Worm (Caenorhabditis elegans) whole organism, young adult: ENCODE data around the gene Y46G5A.38.

Source experiments
- B0019.2 ChIP-seq: fragments of 200-800 bp; sonication (Bioruptor generic); conservative IDR thresholded peaks from 2 replicates; pipeline ENCODE4 v1.3.6; 2022; ENCODE audit warnings: missing genetic modification reagents, missing genetic modification characterization, missing compliant biosample characterization
- B0336.3 ChIP-seq: fragments of 200-800 bp; sonication (Bioruptor generic); IDR thresholded peaks from 2 replicates; pipeline ENCODE4 v1.3.6; 2022; ENCODE audit warnings: missing genetic modification characterization, missing compliant biosample characterization
- C17E4.6 ChIP-seq: fragments of 200-800 bp; sonication (Bioruptor generic); IDR thresholded peaks from 2 replicates; pipeline ENCODE4 v1.3.6; 2022; ENCODE audit warnings: missing genetic modification reagents, missing genetic modification characterization, missing compliant biosample characterization
- F33H1.4 ChIP-seq: fragments of 200-800 bp; sonication (Bioruptor generic); IDR thresholded peaks from 2 replicates; pipeline ENCODE4 v1.3.6; 2022; ENCODE audit warnings: missing genetic modification reagents, missing genetic modification characterization, missing compliant biosample characterization
- F37B4.10 ChIP-seq: fragments of 200-800 bp; sonication (Bioruptor generic); IDR thresholded peaks from 2 replicates; pipeline ENCODE4 v1.3.6; 2022; ENCODE audit warnings: missing genetic modification characterization, missing compliant biosample characterization
- F39B2.1 ChIP-seq: fragments of 200-800 bp; sonication (Bioruptor generic); IDR thresholded peaks from 2 replicates; pipeline ENCODE4 v1.3.6; 2022; ENCODE audit warnings: missing genetic modification reagents, missing genetic modification characterization, missing compliant biosample characterization
- F49E8.2 ChIP-seq: sonication (generic microtip); optimal IDR thresholded peaks from 3 replicates; lab custom pipeline; 2017; ENCODE audit warnings: missing genetic modification characterization, mild to moderate bottlenecking, missing compliant biosample characterization, antibody characterized with exemption, moderate library complexity; ENCODE audit not compliant: insufficient read depth
- Y53F4B.3 ChIP-seq: fragments of 200-800 bp; sonication (Bioruptor generic); IDR thresholded peaks from 2 replicates; pipeline ENCODE4 v1.3.6; 2022; ENCODE audit warnings: missing genetic modification reagents, missing genetic modification characterization, missing compliant biosample characterization
- Y53G8AR.9 ChIP-seq: fragments of 200-800 bp; sonication (Bioruptor generic); conservative IDR thresholded peaks from 2 replicates; pipeline ENCODE4 v1.3.6; 2022; ENCODE audit warnings: missing genetic modification reagents, missing genetic modification characterization, missing compliant biosample characterization
- Y95B8A.8 ChIP-seq: fragments of 200-800 bp; sonication (Bioruptor generic); IDR thresholded peaks from 2 replicates; pipeline ENCODE4 v1.3.6; 2022; ENCODE audit warnings: missing genetic modification reagents, missing genetic modification characterization, missing compliant biosample characterization
- attf-6 ChIP-seq: fragments of 200-800 bp; sonication (Bioruptor generic); IDR thresholded peaks from 2 replicates; pipeline ENCODE4 v1.3.6; 2022; ENCODE audit warnings: missing genetic modification reagents, missing genetic modification characterization, missing compliant biosample characterization
- bed-2 ChIP-seq: fragments of 200-800 bp; sonication (Bioruptor generic); IDR thresholded peaks from 2 replicates; pipeline ENCODE4 v1.3.6; 2022; ENCODE audit warnings: missing genetic modification reagents, missing genetic modification characterization, missing compliant biosample characterization
- ceh-100 ChIP-seq: fragments of 200-800 bp; sonication (Bioruptor generic); IDR thresholded peaks from 2 replicates; pipeline ENCODE4 v1.3.6; 2022; ENCODE audit warnings: missing genetic modification reagents, missing genetic modification characterization, missing compliant biosample characterization
- ceh-40 ChIP-seq: fragments of 200-800 bp; sonication (Bioruptor generic); IDR thresholded peaks from 2 replicates; pipeline ENCODE4 v1.3.6; 2022; ENCODE audit warnings: missing genetic modification characterization, missing compliant biosample characterization
- chd-7 ChIP-seq: sonication (generic microtip); optimal IDR thresholded peaks from 2 replicates; lab custom pipeline; 2016; ENCODE audit warnings: mild to moderate bottlenecking, missing genetic modification characterization, moderate library complexity, missing compliant biosample characterization
- die-1 ChIP-seq: sonication (generic microtip); optimal IDR thresholded peaks from 2 replicates; lab custom pipeline; 2016; ENCODE audit warnings: missing genotype, mild to moderate bottlenecking, missing genetic modification characterization, missing compliant biosample characterization
- dox-1 ChIP-seq: fragments of 200-800 bp; sonication (Bioruptor generic); IDR thresholded peaks from 2 replicates; pipeline ENCODE4 v1.3.6; 2022; ENCODE audit warnings: missing genetic modification reagents, missing genetic modification characterization, missing compliant biosample characterization
- egrh-3 ChIP-seq: fragments of 200-800 bp; sonication (Bioruptor generic); IDR thresholded peaks from 2 replicates; pipeline ENCODE4 v1.3.6; 2022; ENCODE audit warnings: missing genetic modification reagents, missing genetic modification characterization, missing compliant biosample characterization
- ets-4 ChIP-seq: fragments of 200-800 bp; sonication (Bioruptor generic); optimal IDR thresholded peaks from 2 replicates; lab custom pipeline; 2018; ENCODE audit warnings: mild to moderate bottlenecking, missing genetic modification characterization, missing compliant biosample characterization
- him-1 ChIP-seq: sonication (generic microtip); optimal IDR thresholded peaks from 2 replicates; lab custom pipeline; 2016; ENCODE audit warnings: missing genotype, missing genetic modification reagents, missing genetic modification characterization, missing compliant biosample characterization
- hlh-12 ChIP-seq: sonication (generic microtip); optimal IDR thresholded peaks from 2 replicates; lab custom pipeline; 2016; ENCODE audit warnings: missing genetic modification characterization, missing compliant biosample characterization
- hmg-1.2 ChIP-seq: fragments of 200-800 bp; sonication (Bioruptor generic); IDR thresholded peaks from 2 replicates; pipeline ENCODE4 v1.3.6; 2022; ENCODE audit warnings: missing genetic modification reagents, missing genetic modification characterization, missing compliant biosample characterization
- hmg-20 ChIP-seq: fragments of 200-800 bp; sonication (Bioruptor generic); IDR thresholded peaks from 2 replicates; pipeline ENCODE4 v1.3.6; 2022; ENCODE audit warnings: missing genetic modification reagents, missing genetic modification characterization, missing compliant biosample characterization
- hsf-1 ChIP-seq: fragments of 200-800 bp; sonication (Bioruptor generic); IDR thresholded peaks from 2 replicates; pipeline ENCODE4 v1.3.6; 2022; ENCODE audit warnings: missing genetic modification reagents, missing genetic modification characterization, missing compliant biosample characterization
- lag-1 ChIP-seq: fragments of 200-800 bp; sonication (Bioruptor generic); IDR thresholded peaks from 2 replicates; pipeline ENCODE4 v1.3.6; 2022; ENCODE audit warnings: missing genetic modification reagents, missing genetic modification characterization, missing compliant biosample characterization
- lin-26 ChIP-seq: fragments of 200-800 bp; sonication (Bioruptor generic); IDR thresholded peaks from 2 replicates; pipeline ENCODE4 v1.3.6; 2022; ENCODE audit warnings: missing genetic modification reagents, missing genetic modification characterization, missing compliant biosample characterization
- lin-40 ChIP-seq: sonication (generic microtip); optimal IDR thresholded peaks from 2 replicates; lab custom pipeline; 2016; ENCODE audit warnings: missing genetic modification characterization, mild to moderate bottlenecking, missing compliant biosample characterization, missing genotype, missing genetic modification reagents
- lin-54 ChIP-seq: fragments of 200-800 bp; sonication (Bioruptor generic); optimal IDR thresholded peaks from 2 replicates; lab custom pipeline; 2018; ENCODE audit warnings: mild to moderate bottlenecking, missing genetic modification characterization, missing compliant biosample characterization
- lir-1 ChIP-seq: fragments of 200-800 bp; sonication (Bioruptor generic); conservative IDR thresholded peaks from 2 replicates; pipeline ENCODE4 v1.3.6; 2022; ENCODE audit warnings: missing genetic modification reagents, missing genetic modification characterization, missing compliant biosample characterization
- lsy-27 ChIP-seq: sonication (generic microtip); optimal IDR thresholded peaks from 2 replicates; lab custom pipeline; 2017; ENCODE audit warnings: missing genetic modification characterization, mild to moderate bottlenecking, missing compliant biosample characterization, antibody characterized with exemption, missing genotype, borderline replicate concordance; ENCODE audit not compliant: insufficient read depth
- madf-3 ChIP-seq: fragments of 200-800 bp; sonication (Bioruptor generic); IDR thresholded peaks from 2 replicates; pipeline ENCODE4 v1.3.6; 2022; ENCODE audit warnings: missing genetic modification reagents, missing genetic modification characterization, missing compliant biosample characterization
- madf-6 ChIP-seq: fragments of 200-800 bp; sonication (Bioruptor generic); IDR thresholded peaks from 2 replicates; pipeline ENCODE4 v1.3.6; 2022; ENCODE audit warnings: missing genetic modification reagents, missing genetic modification characterization, missing compliant biosample characterization
- madf-8 ChIP-seq: fragments of 200-800 bp; sonication (Bioruptor generic); conservative IDR thresholded peaks from 2 replicates; pipeline ENCODE4 v1.3.6; 2022; ENCODE audit warnings: missing genetic modification reagents, missing genetic modification characterization, missing compliant biosample characterization
- mxl-1 ChIP-seq: sonication (generic microtip); optimal IDR thresholded peaks from 2 replicates; lab custom pipeline; 2016; ENCODE audit warnings: missing genetic modification characterization, missing compliant biosample characterization
- nfya-2 ChIP-seq: fragments of 200-800 bp; sonication (Bioruptor generic); IDR thresholded peaks from 2 replicates; pipeline ENCODE4 v1.3.6; 2022; ENCODE audit warnings: missing genetic modification reagents, missing genetic modification characterization, missing compliant biosample characterization
- nhr-120 ChIP-seq: fragments of 200-800 bp; sonication (Bioruptor generic); IDR thresholded peaks from 2 replicates; pipeline ENCODE4 v1.3.6; 2022; ENCODE audit warnings: missing genetic modification characterization, missing compliant biosample characterization
- pbrm-1 ChIP-seq: fragments of 200-800 bp; sonication (Bioruptor generic); IDR thresholded peaks from 2 replicates; pipeline ENCODE4 v1.3.6; 2022; ENCODE audit warnings: missing genetic modification reagents, missing genetic modification characterization, missing compliant biosample characterization
- rcor-1 ChIP-seq: fragments of 200-800 bp; sonication (Bioruptor generic); IDR thresholded peaks from 2 replicates; pipeline ENCODE4 v1.3.6; 2022; ENCODE audit warnings: missing genetic modification reagents, missing genetic modification characterization, missing compliant biosample characterization
- snpc-1.1 ChIP-seq: sonication (generic microtip); optimal IDR thresholded peaks from 2 replicates; lab custom pipeline; 2017; ENCODE audit warnings: missing genetic modification characterization, mild to moderate bottlenecking, missing compliant biosample characterization, antibody characterized with exemption, moderate library complexity, missing genotype, missing genetic modification reagents; ENCODE audit not compliant: insufficient read depth
- somi-1 ChIP-seq: fragments of 200-800 bp; sonication (Bioruptor generic); optimal IDR thresholded peaks from 2 replicates; lab custom pipeline; 2018; ENCODE audit warnings: mild to moderate bottlenecking, missing genetic modification characterization, missing compliant biosample characterization
- tbp1 ChIP-seq: fragments of 200-800 bp; sonication (Bioruptor generic); optimal IDR thresholded peaks from 2 replicates; lab custom pipeline; 2018; ENCODE audit warnings: mild to moderate bottlenecking, missing genetic modification characterization, missing compliant biosample characterization
- xnd-1 ChIP-seq: sonication (generic microtip); optimal IDR thresholded peaks from 2 replicates; lab custom pipeline; 2016; ENCODE audit warnings: missing genotype, missing genetic modification reagents, missing genetic modification characterization, missing compliant biosample characterization
- zfh-2 ChIP-seq: fragments of 200-800 bp; sonication (Bioruptor generic); conservative IDR thresholded peaks from 2 replicates; pipeline ENCODE4 v1.3.6; 2022; ENCODE audit warnings: missing genetic modification reagents, missing genetic modification characterization, missing compliant biosample characterization
- ztf-25 ChIP-seq: fragments of 200-800 bp; sonication (Bioruptor generic); IDR thresholded peaks from 2 replicates; pipeline ENCODE4 v1.3.6; 2022; ENCODE audit warnings: missing genetic modification reagents, missing genetic modification characterization, missing compliant biosample characterization
- ztf-28 ChIP-seq: fragments of 200-800 bp; sonication (Bioruptor generic); IDR thresholded peaks from 2 replicates; pipeline ENCODE4 v1.3.6; 2022; ENCODE audit warnings: missing genetic modification reagents, missing genetic modification characterization, missing compliant biosample characterization

The Y46G5A.38 gene

DNA sequence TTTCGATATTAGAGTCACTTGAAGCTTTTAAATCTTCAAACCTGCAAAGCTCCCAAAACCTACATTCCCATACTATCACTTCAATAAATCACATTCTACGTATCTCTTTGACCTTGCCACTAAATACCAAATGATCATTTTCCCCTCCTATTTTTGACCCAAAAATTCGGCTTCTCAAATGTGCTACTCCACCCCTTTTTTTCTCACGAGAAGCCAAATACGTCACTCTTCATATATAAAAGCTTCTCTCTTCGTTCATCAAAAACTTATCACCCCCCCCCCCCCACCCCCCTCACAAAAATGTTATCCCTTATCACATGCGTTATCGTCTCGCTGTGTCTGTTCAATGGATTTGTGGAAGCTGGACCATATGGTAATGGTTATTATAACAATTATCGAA, at the start of gene Y46G5A.38:
TSS of gene Y46G5A.38 (plus strand) at position 301 of the 400 bp plus-strand sequence.
- TF ChIP-seq Y53G8AR.9 (GFP tag; lab: Robert Waterston, UW) (no peak), somi-1 (GFP tag; lab: Kevin White, UChicago) (no peak), zfh-2 (GFP tag; lab: Robert Waterston, UW) (no peak), F39B2.1 (GFP tag; lab: Robert Waterston, UW) (no peak), hmg-20 (no peak), chd-7 (no peak), tbp1 (GFP tag; lab: Kevin White, UChicago) (no peak), him-1 (tag; lab: Kevin White, UChicago) (no peak), mxl-1 (tag; lab: Kevin White, UChicago) (no peak), ceh-40 (no peak), lsy-27 (tag; lab: Kevin White, UChicago) (no peak), ets-4 (GFP tag; lab: Kevin White, UChicago) (no peak), die-1 (tag; lab: Kevin White, UChicago) (no peak), hlh-12 (tag; lab: Kevin White, UChicago) (no peak), nfya-2 (GFP tag; lab: Robert Waterston, UW) (no peak), nhr-120 (GFP tag; lab: Robert Waterston, UW) (no peak), ztf-25 (no peak)
- TF ChIP-seq, all 124 proteins: peak for 0

ce11 chrII:12778374-12778773, 48.5 kb upstream of the Y46G5A.38 start:
- peak; percentile 78 for TF ChIP-seq tbp1 (GFP tag; lab: Kevin White, UChicago)
- peak; percentile 80 for TF ChIP-seq attf-6
- TF ChIP-seq bed-2 (GFP tag; lab: Robert Waterston, UW): peak; percentile 78; the same call in 1 of the 2 replicates
- TF ChIP-seq egrh-3: peak; percentile 98
- TF ChIP-seq B0336.3 (GFP tag; lab: Robert Waterston, UW): 0 out of 2 replicates have a peak, but pooled peaks have one; percentile 23
- TF ChIP-seq chd-7: peak; percentile 12
- TF ChIP-seq lir-1 (GFP tag; lab: Robert Waterston, UW): peak; percentile 64; the same call in 1 of the 2 replicates
- peak; percentile 91 for TF ChIP-seq dox-1 (GFP tag; lab: Robert Waterston, UW)
- TF ChIP-seq lin-26 (GFP tag; lab: Robert Waterston, UW): peak; percentile 100
- TF ChIP-seq F39B2.1 (GFP tag; lab: Robert Waterston, UW): 0 out of 2 replicates have a peak, but pooled peaks have one; percentile 45
- TF ChIP-seq madf-8 (GFP tag; lab: Robert Waterston, UW): peak; percentile 47
- TF ChIP-seq pbrm-1: peak; percentile 99
- TF ChIP-seq madf-6 (GFP tag; lab: Robert Waterston, UW): peak; percentile 84
- TF ChIP-seq lag-1: 0 out of 2 replicates have a peak, but pooled peaks have one; percentile 41
- TF ChIP-seq F33H1.4 (GFP tag; lab: Robert Waterston, UW): peak; percentile 75
- TF ChIP-seq B0019.2 (GFP tag; lab: Robert Waterston, UW): 0 out of 2 replicates have a peak, but pooled peaks have one; percentile 32
- TF ChIP-seq rcor-1 (GFP tag; lab: Robert Waterston, UW): peak; percentile 89
- peak; percentile 52; the same call in 1 of the 2 replicates for TF ChIP-seq hmg-1.2
- TF ChIP-seq madf-3 (GFP tag; lab: Robert Waterston, UW): 0 out of 2 replicates have a peak, but pooled peaks have one; percentile 38
- TF ChIP-seq ceh-100 (GFP tag; lab: Robert Waterston, UW): 0 out of 2 replicates have a peak, but pooled peaks have one; percentile 33
- TF ChIP-seq snpc-1.1 (tag; lab: Kevin White, UChicago): peak; percentile 94
- peak; percentile 79 for TF ChIP-seq F49E8.2 (tag; lab: Kevin White, UChicago)
- peak; percentile 22 for TF ChIP-seq xnd-1
- TF ChIP-seq lin-40: peak; percentile 34
- TF ChIP-seq F37B4.10 (GFP tag; lab: Robert Waterston, UW): 0 out of 2 replicates have a peak, but pooled peaks have one; percentile 72
- peak; percentile 87; the same call in 1 of the 2 replicates for TF ChIP-seq ztf-28 (GFP tag; lab: Robert Waterston, UW)
- peak; percentile 77; the same call in 1 of the 2 replicates for TF ChIP-seq C17E4.6
- peak; percentile 60 for TF ChIP-seq lin-54 (GFP tag; lab: Kevin White, UChicago)
- TF ChIP-seq him-1 (tag; lab: Kevin White, UChicago): peak; percentile 81
- TF ChIP-seq hsf-1 (GFP tag; lab: Robert Waterston, UW): peak; percentile 70
- TF ChIP-seq hmg-20: peak; percentile 53; the same call in 1 of the 2 replicates
- peak; percentile 56; the same call in 1 of the 2 replicates for TF ChIP-seq Y95B8A.8 (GFP tag; lab: Robert Waterston, UW)
- TF ChIP-seq Y53G8AR.9 (GFP tag; lab: Robert Waterston, UW): peak; percentile 74; the same call in 1 of the 2 replicates
- peak; percentile 55; the same call in 1 of the 2 replicates for TF ChIP-seq Y53F4B.3 (GFP tag; lab: Robert Waterston, UW)
